Worm (Caenorhabditis elegans): ENCODE data around the gene natc-1.

The natc-1 gene

DNA sequence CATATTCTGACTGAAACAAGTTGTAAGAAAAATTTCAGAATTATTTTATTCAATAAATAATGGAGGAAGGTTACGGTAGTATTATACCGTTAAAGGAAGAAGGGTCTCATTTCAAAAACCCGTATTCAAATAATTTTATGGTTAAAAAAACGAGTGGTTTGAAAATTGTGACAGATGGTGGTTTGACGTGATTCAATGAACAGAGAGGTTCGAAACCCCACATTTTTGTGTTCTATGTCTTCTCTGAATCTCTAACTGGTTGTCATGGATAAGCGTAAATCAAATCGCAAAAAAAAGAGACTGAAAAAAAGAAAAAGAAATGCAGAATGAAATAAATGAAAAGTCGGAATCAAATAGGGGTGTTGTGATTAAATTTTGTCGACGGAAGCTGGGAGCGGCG, 45.2 kb downstream of the natc-1 start, which contains the start of gene ZK994.6:
Gene ZK994.6, minus strand, starts transcription at position 101 of the 400 bp plus-strand sequence.
- TF ChIP-seq fkh-2 (tag; optimal IDR thresholded peaks at IDR 0.05) (no peak), snpc-4 (tag; optimal IDR thresholded peaks at IDR 0.05) (no peak), lsy-12 (tag; optimal IDR thresholded peaks at IDR 0.05) (no peak), nhr-23 (tag; optimal IDR thresholded peaks at IDR 0.05) (no peak), ztf-11 (tag; optimal IDR thresholded peaks at IDR 0.05) (no peak), egl-27 (tag; optimal IDR thresholded peaks at IDR 0.05) (no peak)

DNA sequence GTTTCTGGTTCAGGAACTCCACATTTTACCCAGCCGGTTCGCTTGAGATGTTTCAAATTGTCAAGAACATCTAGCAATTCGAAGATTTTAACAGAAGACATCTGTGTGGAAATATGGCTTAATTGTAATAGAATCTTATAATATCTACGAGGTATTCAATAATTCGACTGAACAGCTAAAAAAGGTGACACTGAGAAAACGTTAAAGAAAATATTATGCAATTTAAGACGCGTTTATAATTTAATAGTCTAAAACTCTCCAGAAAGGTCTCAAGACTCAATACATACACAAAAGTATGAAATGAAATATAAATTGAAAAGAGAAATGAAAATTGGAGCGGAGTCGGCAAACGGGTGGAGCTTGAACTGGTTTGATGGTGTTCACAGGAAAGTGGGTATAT, 51.2 kb downstream of the natc-1 start, which contains the start of gene F45F2.9:
Gene F45F2.9, minus strand, starts transcription at position 101 of the 400 bp plus-strand sequence.
- TF ChIP-seq fkh-10 (GFP tag; optimal IDR thresholded peaks at IDR 0.05) (no peak), egl-27 (tag; optimal IDR thresholded peaks at IDR 0.05) (no peak), nhr-237 (tag; optimal IDR thresholded peaks at IDR 0.05) (no peak), fos-1 (tag; optimal IDR thresholded peaks at IDR 0.05) (no peak), elt-2 (tag; optimal IDR thresholded peaks at IDR 0.05) (no peak), ceh-16 (tag; optimal IDR thresholded peaks at IDR 0.05) (no peak), lin-39 (tag; optimal IDR thresholded peaks at IDR 0.05) (no peak), daf-12 (tag; optimal IDR thresholded peaks at IDR 0.05) (no peak), nhr-11 (tag; optimal IDR thresholded peaks at IDR 0.05) (no peak), lin-15B (tag; optimal IDR thresholded peaks at IDR 0.05) (no peak), ceh-9 (tag; optimal IDR thresholded peaks at IDR 0.05) (no peak), pqm-1 (tag; optimal IDR thresholded peaks at IDR 0.05) (no peak), R02D3.7 (tag; optimal IDR thresholded peaks at IDR 0.05) (no peak)

Data from whole organism, L3 larva.